Fruit fly (Drosophila melanogaster): ENCODE data around the gene CG34175.
"Not testable (repeated sequence)": the region's sequence is repeated elsewhere in the genome, so short reads cannot be mapped to it uniquely, and the experiment has no call there.

The CG34175 gene

dm6 chr2L:3376684-3377086 is 21.1 kb upstream of the CG34175 start, which contains the start of the genes CG9662 and Ptpa (continued):
- TF ChIP-seq Ssrp (tag; optimal IDR thresholded peaks at IDR 0.05) (peak; percentile 79), tin (GFP tag; optimal IDR thresholded peaks at IDR 0.05) (peak; percentile 82), CG8359 (GFP tag; optimal IDR thresholded peaks at IDR 0.05; ENCODE audit: borderline replicate concordance) (peak; percentile 13), Dek (tag; optimal IDR thresholded peaks at IDR 0.05) (peak; percentile 73), vnd (GFP tag; IDR thresholded peaks at IDR 0.05; ENCODE audit: partially characterized antibody) (peak; percentile 95), slp2 (GFP tag; optimal IDR thresholded peaks at IDR 0.05) (peak; percentile 71), CG11085 (GFP tag; IDR thresholded peaks at IDR 0.05) (peak; percentile 74), CG10959 (GFP tag; IDR thresholded peaks at IDR 0.05) (peak; percentile 60), CG6254 (GFP tag; optimal IDR thresholded peaks at IDR 0.05) (no peak), sug (tag; optimal IDR thresholded peaks at IDR 0.05) (peak; percentile 78), CG10366 (GFP tag; IDR thresholded peaks at IDR 0.05) (peak; percentile 92), CG4617 (GFP tag; optimal IDR thresholded peaks at IDR 0.05; ENCODE audit: borderline replicate concordance) (peak; percentile 95), CG2712 (tag; optimal IDR thresholded peaks at IDR 0.05) (peak; percentile 87), lbe (GFP tag; optimal IDR thresholded peaks at IDR 0.05) (no peak), Hmx (GFP tag; optimal IDR thresholded peaks at IDR 0.05) (peak; percentile 64)

DNA sequence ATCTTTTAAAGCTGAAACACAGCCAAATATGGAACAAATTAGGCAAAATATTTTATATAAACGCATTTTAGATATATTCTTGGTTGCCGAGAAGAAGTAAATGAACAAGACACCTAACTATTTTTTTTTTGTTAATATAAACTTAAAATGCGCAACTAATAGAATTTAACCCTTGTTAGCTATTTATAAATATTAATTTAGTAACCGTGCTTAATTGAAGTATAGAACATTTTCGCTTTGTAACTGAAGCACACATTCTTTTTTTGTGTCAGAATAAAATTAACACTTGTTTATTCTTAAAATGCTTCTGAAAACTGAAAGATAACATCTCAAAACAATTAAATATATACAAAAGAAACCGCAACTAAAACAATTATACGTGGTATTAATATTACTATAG is 10.2 kb upstream of the CG34175 start, which contains the start of gene Sfp23F:
Sfp23F (minus strand) TSS at position 101 of the 400 bp plus-strand sequence.
- TF ChIP-seq Pdp1 (GFP tag; optimal IDR thresholded peaks at IDR 0.05) (no peak), CG3995 (GFP tag; optimal IDR thresholded peaks at IDR 0.05) (no peak), CG12299 (tag; optimal IDR thresholded peaks at IDR 0.05) (no peak), Dll (GFP tag; IDR thresholded peaks at IDR 0.05; ENCODE audit: partially characterized antibody) (no peak), Lim3 (GFP tag; IDR thresholded peaks at IDR 0.05) (no peak), fd64A (GFP tag; optimal IDR thresholded peaks at IDR 0.05) (no peak), hth (optimal IDR thresholded peaks at IDR 0.05) (no peak), NC2α (GFP tag; optimal IDR thresholded peaks at IDR 0.05) (no peak), CG10366 (GFP tag; IDR thresholded peaks at IDR 0.05) (no peak), CG2202 (tag; optimal IDR thresholded peaks at IDR 0.05) (no peak), ken (GFP tag; IDR thresholded peaks at IDR 0.05) (no peak), CG10209 (GFP tag; optimal IDR thresholded peaks at IDR 0.05) (no peak), CG13123 (GFP tag; optimal IDR thresholded peaks at IDR 0.05) (no peak), CG8765 (GFP tag; IDR thresholded peaks at IDR 0.05) (no peak)

- TF ChIP-seq CG2129 (GFP tag; IDR thresholded peaks at IDR 0.05; ENCODE audit: partially characterized antibody); CG18262 (tag; optimal IDR thresholded peaks at IDR 0.05); Abd-B (GFP tag; optimal IDR thresholded peaks at IDR 0.05): not testable (repeated sequence)
Observed at dm6 chr2L:3388396-3388795, 9.4 kb upstream of the CG34175 start, which contains the start of gene CG42460. TSS of gene CG42460 (minus strand) at chr2L:3388496.

DNA sequence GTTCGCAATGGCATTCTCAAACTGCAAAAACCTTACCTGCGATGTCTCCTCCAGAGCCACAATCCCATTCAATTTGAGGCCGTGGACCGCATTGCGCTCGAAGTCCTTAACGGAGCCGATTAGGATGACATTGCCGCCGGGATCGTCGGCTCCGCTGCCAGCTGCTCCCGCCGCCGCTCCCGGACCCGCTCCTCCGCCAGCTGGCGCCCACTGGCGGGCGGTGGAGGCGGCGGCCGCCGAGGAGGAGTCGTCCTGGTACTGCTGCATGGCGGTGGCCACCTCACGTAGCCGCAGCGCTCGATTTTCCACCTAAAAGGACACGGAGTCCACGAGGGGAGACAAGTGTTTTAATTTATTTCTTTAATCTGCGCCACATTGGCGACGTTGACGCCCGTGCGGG is 9.9 kb downstream of the CG34175 start:
- TF ChIP-seq sisA (GFP tag; IDR thresholded peaks at IDR 0.05): peak; percentile 22; the same call in 1 of the 2 replicates
- TF ChIP-seq Ets65A (GFP tag): peak; percentile 0
- TF ChIP-seq Hr39 (optimal IDR thresholded peaks at IDR 0.05): peak; percentile 55
- TF ChIP-seq CG1647 (GFP tag; optimal IDR thresholded peaks at IDR 0.05): no peak
- TF ChIP-seq pita (GFP tag; optimal IDR thresholded peaks at IDR 0.05): no peak
